Fruit fly (Drosophila melanogaster) whole organism, wandering third instar larva: Measurements from ENCODE around the gene Neu2.

ENCODE experiments used
- Abd-B ChIP-seq: fragments of >200 bp; optimal IDR thresholded peaks from 2 replicates; lab custom pipeline; 2017; ENCODE audit warnings: missing biosample characterization, missing genetic modification characterization
- CG32264 ChIP-seq: fragments of 200-800 bp; sonication (Bioruptor generic); optimal IDR thresholded peaks from 2 replicates; lab custom pipeline; 2016; ENCODE audit warnings: missing biosample characterization, missing genetic modification characterization
- CG9705 ChIP-seq: fragments of 200-800 bp; sonication (Bioruptor generic); optimal IDR thresholded peaks from 2 replicates; lab custom pipeline; 2018; ENCODE audit warnings: missing biosample characterization, mild to moderate bottlenecking, missing genetic modification characterization
- CrebA ChIP-seq: fragments of 200-800 bp; sonication (Bioruptor generic); optimal IDR thresholded peaks from 2 replicates; lab custom pipeline; 2016; ENCODE audit warnings: missing biosample characterization, mild to moderate bottlenecking, missing genetic modification characterization, borderline replicate concordance
- Dfd ChIP-seq: fragments of >200 bp; optimal IDR thresholded peaks from 2 replicates; lab custom pipeline; 2017; ENCODE audit warnings: missing biosample characterization, missing genetic modification characterization
- Dif ChIP-seq: fragments of 200-275, 200-300 bp; sonication (Bioruptor generic); optimal IDR thresholded peaks from 2 replicates; lab custom pipeline; 2018; ENCODE audit warnings: missing biosample characterization, missing genetic modification characterization; ENCODE audit not compliant: partially characterized antibody
- GATAd ChIP-seq: sonication (Bioruptor generic); optimal IDR thresholded peaks from 2 replicates; lab custom pipeline; 2016; ENCODE audit warnings: missing biosample characterization, missing genetic modification characterization
- HLH106 ChIP-seq: fragments of 200-800 bp; optimal IDR thresholded peaks from 3 replicates; lab custom pipeline; 2019; ENCODE audit warnings: missing biosample characterization, mild to moderate bottlenecking, missing genetic modification characterization, moderate library complexity
- Hnf4 ChIP-seq: fragments of 200-800 bp; sonication (Bioruptor generic); optimal IDR thresholded peaks from 2 replicates; lab custom pipeline; 2016; ENCODE audit warnings: missing biosample characterization, mild to moderate bottlenecking, missing genetic modification characterization
- Hr78 ChIP-seq: fragments of >200 bp; optimal IDR thresholded peaks from 2 replicates; lab custom pipeline; 2017; ENCODE audit warnings: missing biosample characterization, missing genetic modification characterization
- Hr83 ChIP-seq: fragments of 200-300 bp; sonication (Bioruptor generic); optimal IDR thresholded peaks from 2 replicates; lab custom pipeline; 2016; ENCODE audit warnings: missing biosample characterization, mild to moderate bottlenecking, missing genetic modification characterization, moderate library complexity; ENCODE audit not compliant: poor library complexity, severe bottlenecking
- Jra ChIP-seq: sonication (Bioruptor generic); optimal IDR thresholded peaks from 2 replicates; lab custom pipeline; 2016; ENCODE audit warnings: missing biosample characterization, missing genetic modification characterization
- Mio ChIP-seq: sonication (Bioruptor generic); optimal IDR thresholded peaks from 2 replicates; lab custom pipeline; 2016; ENCODE audit warnings: missing biosample characterization, missing genetic modification characterization
- Myc ChIP-seq: fragments of >200 bp; optimal IDR thresholded peaks from 2 replicates; lab custom pipeline; 2017
- N ChIP-seq: fragments of >200 bp; optimal IDR thresholded peaks from 2 replicates; lab custom pipeline; 2018; ENCODE audit warnings: missing biosample characterization, missing external identifiers, missing genetic modification characterization
- OdsH ChIP-seq: fragments of 200-800 bp; sonication (Bioruptor generic); optimal IDR thresholded peaks from 2 replicates; lab custom pipeline; 2016; ENCODE audit warnings: missing biosample characterization, mild to moderate bottlenecking, missing genetic modification characterization
- Rel ChIP-seq, 2 experiments: fragments of 200-800 bp; sonication (Bioruptor generic) in 1 of 2; optimal IDR thresholded peaks; 2 replicates in 1 of 2; 3 replicates in 1 of 2; lab custom pipeline; 2016 to 2019; ENCODE audit warnings: mild to moderate bottlenecking in 2 of 2, missing biosample characterization in 2 of 2, missing genetic modification characterization in 2 of 2, moderate library complexity in 1 of 2
- Sp1 ChIP-seq: fragments of 200-800 bp; sonication (Bioruptor generic); optimal IDR thresholded peaks from 3 replicates; lab custom pipeline; 2019; ENCODE audit warnings: missing biosample characterization, mild to moderate bottlenecking, missing genetic modification characterization, moderate library complexity
- Vsx2 ChIP-seq: fragments of 200-300, 225-300 bp; sonication (Bioruptor generic); optimal IDR thresholded peaks from 2 replicates; lab custom pipeline; 2018; ENCODE audit warnings: missing biosample characterization, missing genetic modification characterization; ENCODE audit not compliant: partially characterized antibody
- br ChIP-seq: fragments of 200-800 bp; sonication (Bioruptor generic); optimal IDR thresholded peaks from 2 replicates; lab custom pipeline; 2016; ENCODE audit warnings: missing biosample characterization, missing genetic modification characterization
- brk ChIP-seq: fragments of 200-800 bp; sonication (Bioruptor generic); optimal IDR thresholded peaks from 2 replicates; lab custom pipeline; 2016; ENCODE audit warnings: missing biosample characterization, mild to moderate bottlenecking, missing genetic modification characterization
- dl ChIP-seq, 2 experiments: fragments of 175-275, 200-275 bp in 1 of 2; fragments of 200-275 bp in 1 of 2; sonication (Bioruptor generic); optimal IDR thresholded peaks; lab custom pipeline; 2018; ENCODE audit warnings: mild to moderate bottlenecking in 2 of 2, missing biosample characterization in 2 of 2, missing genetic modification characterization in 2 of 2, moderate library complexity in 2 of 2; ENCODE audit not compliant: partially characterized antibody in 2 of 2, insufficient read depth in 1 of 2
- dmrt93B ChIP-seq: fragments of 200-800 bp; sonication (Bioruptor generic); optimal IDR thresholded peaks from 2 replicates; lab custom pipeline; 2018; ENCODE audit warnings: missing biosample characterization, mild to moderate bottlenecking, missing genetic modification characterization
- dsf ChIP-seq: sonication (Bioruptor generic); optimal IDR thresholded peaks from 2 replicates; lab custom pipeline; 2016; ENCODE audit warnings: missing biosample characterization, missing genetic modification characterization, borderline replicate concordance
- ey ChIP-seq: fragments of 200-800 bp; sonication (Bioruptor generic); optimal IDR thresholded peaks from 2 replicates; lab custom pipeline; 2016; ENCODE audit warnings: missing biosample characterization, missing genetic modification characterization
- foxo ChIP-seq, 2 experiments: fragments of 200-800 bp; sonication (Bioruptor generic); optimal IDR thresholded peaks; 2 replicates in 1 of 2; 3 replicates in 1 of 2; lab custom pipeline; 2016 to 2017; ENCODE audit warnings: missing biosample characterization in 2 of 2, missing genetic modification characterization in 2 of 2
- fru ChIP-seq: fragments of 200-800 bp; sonication (Bioruptor generic); optimal IDR thresholded peaks from 3 replicates; lab custom pipeline; 2016; ENCODE audit warnings: missing biosample characterization, mild to moderate bottlenecking, missing genetic modification characterization
- h ChIP-seq: fragments of 200-800 bp; sonication (Bioruptor generic); optimal IDR thresholded peaks from 3 replicates; lab custom pipeline; 2016; ENCODE audit warnings: missing biosample characterization, mild to moderate bottlenecking, missing genetic modification characterization
- jim ChIP-seq: fragments of 175-275, 200-325 bp; sonication (Bioruptor generic); optimal IDR thresholded peaks from 2 replicates; lab custom pipeline; 2016; ENCODE audit warnings: missing biosample characterization, mild to moderate bottlenecking, missing genetic modification characterization
- lola ChIP-seq: fragments of >200 bp; optimal IDR thresholded peaks from 2 replicates; lab custom pipeline; 2017; ENCODE audit warnings: missing biosample characterization, missing genetic modification characterization
- pan ChIP-seq: fragments of >200 bp; optimal IDR thresholded peaks from 2 replicates; lab custom pipeline; 2017
- psq ChIP-seq: fragments of 200-800 bp; sonication (Bioruptor generic); optimal IDR thresholded peaks from 3 replicates; lab custom pipeline; 2017; ENCODE audit warnings: missing biosample characterization, mild to moderate bottlenecking, missing genetic modification characterization, moderate library complexity
- rgr ChIP-seq: fragments of 200-800 bp; sonication (Bioruptor generic); optimal IDR thresholded peaks from 3 replicates; lab custom pipeline; 2016; ENCODE audit warnings: missing biosample characterization, mild to moderate bottlenecking, missing genetic modification characterization
- sage ChIP-seq: fragments of 200-800 bp; sonication (Bioruptor generic); optimal IDR thresholded peaks from 2 replicates; lab custom pipeline; 2016; ENCODE audit warnings: missing biosample characterization, mild to moderate bottlenecking, missing genetic modification characterization
- sv ChIP-seq: fragments of 200-800 bp; sonication (Bioruptor generic); optimal IDR thresholded peaks from 3 replicates; lab custom pipeline; 2016; ENCODE audit warnings: missing biosample characterization, missing genetic modification characterization
- tai ChIP-seq: sonication (Bioruptor generic); optimal IDR thresholded peaks from 2 replicates; lab custom pipeline; 2016; ENCODE audit warnings: missing biosample characterization, missing genetic modification characterization
- usp ChIP-seq: fragments of >200 bp; optimal IDR thresholded peaks from 2 replicates; lab custom pipeline; 2017; ENCODE audit warnings: missing biosample characterization, missing genetic modification characterization
- woc ChIP-seq: sonication (Bioruptor generic); optimal IDR thresholded peaks from 2 replicates; lab custom pipeline; 2016; ENCODE audit warnings: missing biosample characterization, mild to moderate bottlenecking, missing genetic modification characterization

Neu2 gene

DNA sequence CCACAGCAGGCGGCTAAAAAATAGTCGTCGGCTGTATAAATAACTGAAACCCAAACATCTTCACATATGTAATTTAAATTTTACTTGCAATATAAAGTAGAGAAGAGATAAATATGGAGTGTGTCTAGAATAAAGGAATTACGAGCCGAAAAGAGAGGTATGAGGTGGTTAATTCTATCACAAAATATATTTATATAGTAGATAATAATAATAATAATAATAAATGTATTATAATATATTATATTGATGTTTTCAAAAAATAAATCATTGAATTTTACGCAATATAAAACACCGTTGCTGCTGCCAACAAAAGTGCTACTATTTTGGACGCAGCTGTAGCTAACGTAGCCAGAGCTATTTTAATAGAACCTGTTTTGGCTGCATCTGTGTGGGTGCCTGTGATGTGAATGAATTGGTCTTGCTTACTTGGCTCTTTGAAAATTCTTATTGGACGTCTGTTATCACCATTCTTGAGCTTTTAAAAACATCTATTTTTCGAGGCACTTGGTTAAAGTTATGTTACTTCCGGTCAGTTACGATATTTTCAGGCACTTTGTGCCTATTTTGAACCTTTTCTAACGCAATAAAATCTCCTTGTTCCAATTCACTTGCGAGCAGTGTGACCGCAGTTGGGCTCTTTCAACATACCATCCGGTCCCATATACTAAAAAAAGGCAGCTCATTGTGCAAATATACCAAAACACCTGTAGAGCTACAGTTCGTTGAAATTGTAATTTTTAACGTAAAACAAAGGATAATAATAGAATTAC, 6.7 kb upstream of the Neu2 start, which contains the start of gene Hr78:
Hr78 (minus strand) TSS at position 630 of the 770 bp plus-strand sequence.
- TF ChIP-seq Vsx2: no peak
- TF ChIP-seq Hnf4: peak; percentile 3
- peak; percentile 46 for TF ChIP-seq brk (GFP tag; lab: Kevin White, UChicago)
- TF ChIP-seq Rel (GFP tag; optimal IDR thresholded peaks at IDR 0.05; lab: Kevin White, UChicago): peak; percentile 5
- TF ChIP-seq Rel (tag; optimal IDR thresholded peaks at IDR 0.05; lab: Kevin White, UChicago): peak; percentile 14
- peak; percentile 77 for TF ChIP-seq psq (GFP tag; lab: Kevin White, UChicago)
- no peak for TF ChIP-seq CrebA
- no peak for TF ChIP-seq Myc (lab: Kevin White, UChicago)
- TF ChIP-seq N (GFP tag; lab: Kevin White, UChicago): no peak
- TF ChIP-seq Dif (GFP tag; lab: Kevin White, UChicago): peak; percentile 4
- peak; percentile 34 for TF ChIP-seq br (GFP tag; lab: Kevin White, UChicago)
- TF ChIP-seq foxo (GFP tag; optimal IDR thresholded peaks at IDR 0.05; lab: Kevin White, UChicago): peak in 1 of 2 experiments; percentile 76
- no peak for TF ChIP-seq Abd-B (GFP tag; lab: Kevin White, UChicago)
- TF ChIP-seq CG32264 (GFP tag; lab: Kevin White, UChicago): peak; percentile 15
- TF ChIP-seq Dfd (GFP tag; lab: Kevin White, UChicago): no peak
- TF ChIP-seq Mio (GFP tag; lab: Kevin White, UChicago): no peak
- peak; percentile 6 for TF ChIP-seq dsf (GFP tag; lab: Kevin White, UChicago)
- TF ChIP-seq OdsH (GFP tag; lab: Kevin White, UChicago): peak; percentile 77
- no peak for TF ChIP-seq sv
- TF ChIP-seq ey (GFP tag; lab: Kevin White, UChicago): peak; percentile 47
- TF ChIP-seq tai (GFP tag; lab: Kevin White, UChicago): no peak
- TF ChIP-seq HLH106 (tag; lab: Kevin White, UChicago): peak; percentile 78
- no peak for TF ChIP-seq CG9705 (GFP tag; lab: Kevin White, UChicago)
- TF ChIP-seq jim (GFP tag; lab: Kevin White, UChicago): no peak
- peak; percentile 74 for TF ChIP-seq Sp1 (GFP tag; lab: Kevin White, UChicago)
- TF ChIP-seq rgr (GFP tag; lab: Kevin White, UChicago): peak; percentile 74
- TF ChIP-seq woc (GFP tag; lab: Kevin White, UChicago): peak; percentile 42
- TF ChIP-seq usp (GFP tag; lab: Kevin White, UChicago): no peak
- peak; percentile 64 for TF ChIP-seq fru (GFP tag; lab: Kevin White, UChicago)
- TF ChIP-seq dmrt93B: peak; percentile 63
- TF ChIP-seq GATAd (GFP tag; lab: Kevin White, UChicago): no peak
- no peak for TF ChIP-seq dl (GFP tag; optimal IDR thresholded peaks at IDR 0.05; lab: Kevin White, UChicago; ENCODE audit: insufficient read depth in 1 of 2, partially characterized antibody in 2 of 2)
- peak; percentile 79 for TF ChIP-seq sage (GFP tag; lab: Kevin White, UChicago)
- TF ChIP-seq Jra (GFP tag; lab: Kevin White, UChicago): peak; percentile 19
- peak; percentile 84 for TF ChIP-seq Hr83 (GFP tag; lab: Kevin White, UChicago)
- no peak for TF ChIP-seq Hr78
- no peak for TF ChIP-seq lola (GFP tag; lab: Kevin White, UChicago)
- TF ChIP-seq h: peak; percentile 40
- no peak for TF ChIP-seq pan (lab: Kevin White, UChicago)

dm6 chr3L:21496502-21496864, 6.1 kb upstream of the Neu2 start:
- TF ChIP-seq br (GFP tag; lab: Kevin White, UChicago) (no peak), h (no peak), psq (GFP tag; lab: Kevin White, UChicago) (no peak), Rel (GFP tag; optimal IDR thresholded peaks at IDR 0.05; lab: Kevin White, UChicago) (no peak), Rel (tag; optimal IDR thresholded peaks at IDR 0.05; lab: Kevin White, UChicago) (no peak), Myc (lab: Kevin White, UChicago) (no peak), Hr78 (no peak), foxo (GFP tag; optimal IDR thresholded peaks at IDR 0.05; lab: Kevin White, UChicago) (no peak), lola (GFP tag; lab: Kevin White, UChicago) (no peak), dsf (GFP tag; lab: Kevin White, UChicago) (no peak)
